Worm (Caenorhabditis elegans) whole organism, mixed stage, embryonic: ENCODE measurements around the gene txt-3.

Experiments used
- M03D4.4 ChIP-seq: sonication (generic microtip); optimal IDR thresholded peaks from 2 replicates; lab custom pipeline; 2017; ENCODE audit warnings: mild to moderate bottlenecking, missing genetic modification characterization, missing compliant biosample characterization
- blmp-1 ChIP-seq: fragments of 150-350 bp; optimal IDR thresholded peaks from 2 replicates; lab custom pipeline; 2014; ENCODE audit warnings: missing biosample characterization, missing genetic modification characterization
- ceh-43 ChIP-seq: fragments of 200-800 bp; sonication (Bioruptor generic); optimal IDR thresholded peaks from 2 replicates; lab custom pipeline; 2018; ENCODE audit warnings: mild to moderate bottlenecking, missing genetic modification characterization, moderate library complexity, missing compliant biosample characterization
- drap-1 ChIP-seq: fragments of 200-800 bp; sonication (Bioruptor generic); optimal IDR thresholded peaks from 3 replicates; lab custom pipeline; 2018; ENCODE audit warnings: mild to moderate bottlenecking, missing genetic modification characterization, missing compliant biosample characterization
- elt-3 ChIP-seq: fragments of 150-350 bp; optimal IDR thresholded peaks from 2 replicates; lab custom pipeline; 2014; ENCODE audit warnings: missing biosample characterization, missing genetic modification characterization
- lsy-2 ChIP-seq: fragments of 150-350 bp; optimal IDR thresholded peaks from 2 replicates; lab custom pipeline; 2014; ENCODE audit warnings: missing biosample characterization, missing genetic modification characterization
- mab-5 ChIP-seq: fragments of 150-350 bp; optimal IDR thresholded peaks from 2 replicates; lab custom pipeline; 2014; ENCODE audit warnings: missing biosample characterization, missing genetic modification characterization
- nhr-76 ChIP-seq: sonication (generic microtip); optimal IDR thresholded peaks from 2 replicates; lab custom pipeline; 2017; ENCODE audit warnings: missing biosample characterization, missing genetic modification characterization
- pha-4 ChIP-seq: fragments of 150-350 bp; optimal IDR thresholded peaks from 2 replicates; lab custom pipeline; 2018; ENCODE audit warnings: missing biosample characterization, missing genetic modification reagents, missing genetic modification characterization
- sem-2 ChIP-seq: fragments of 200-800 bp; sonication (Bioruptor generic); optimal IDR thresholded peaks from 2 replicates; lab custom pipeline; 2018; ENCODE audit warnings: mild to moderate bottlenecking, missing genetic modification characterization, missing compliant biosample characterization
- snpc-4 ChIP-seq: fragments of 150-350 bp; optimal IDR thresholded peaks from 2 replicates; lab custom pipeline; 2014; ENCODE audit warnings: missing biosample characterization, missing genetic modification characterization
- ztf-11 ChIP-seq: fragments of 150-350 bp; optimal IDR thresholded peaks from 2 replicates; lab custom pipeline; 2014; ENCODE audit warnings: missing biosample characterization, missing genetic modification characterization

DNA sequence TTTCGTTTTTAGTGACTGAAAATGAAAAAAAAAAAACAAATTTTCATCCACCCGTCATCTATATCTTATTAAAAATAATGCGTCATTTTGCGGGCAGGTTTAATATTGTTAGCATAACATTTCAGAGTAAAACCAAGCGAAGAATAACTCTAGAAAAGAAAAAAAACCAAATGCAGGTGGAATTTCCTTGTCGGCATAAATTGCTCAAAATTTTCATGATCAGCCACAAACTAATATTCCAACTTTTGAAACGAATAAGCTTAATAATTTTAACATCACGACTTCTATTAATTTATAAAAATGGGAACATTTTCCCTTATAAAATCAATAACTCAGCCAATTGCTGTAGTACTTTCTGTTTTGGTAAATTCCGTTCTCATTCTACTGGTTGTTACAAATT, 48.1 kb upstream of the txt-3 start, which contains the start of gene str-155:
- TF ChIP-seq mab-5 (tag; lab: Kevin White, UChicago) = no peak
- TF ChIP-seq nhr-76 (tag; lab: Kevin White, UChicago) = no peak
- TF ChIP-seq lsy-2 = no peak
- no peak for TF ChIP-seq snpc-4 (tag; lab: Kevin White, UChicago)
- no peak for TF ChIP-seq blmp-1
- no peak for TF ChIP-seq elt-3 (tag; lab: Kevin White, UChicago)
- TF ChIP-seq drap-1 = no peak
- TF ChIP-seq M03D4.4 (tag; lab: Kevin White, UChicago) = no peak
- TF ChIP-seq ztf-11 = no peak
- TF ChIP-seq sem-2 (GFP tag; lab: Kevin White, UChicago) = no peak
- TF ChIP-seq pha-4 = no peak
- no peak for TF ChIP-seq ceh-43 (GFP tag; lab: Kevin White, UChicago)
